Fruit fly (Drosophila melanogaster) whole organism: ENCODE measurements around the gene mus101.

Experiments used
- CG8478 ChIP-seq: fragments of >200 bp; optimal IDR thresholded peaks from 2 replicates; lab custom pipeline; 2018; ENCODE audit warnings: inconsistent platforms
- Dll ChIP-seq: fragments of >200 bp; optimal IDR thresholded peaks from 2 replicates; lab custom pipeline; 2017
- EcR ChIP-seq, 2 experiments: fragments of >200 bp; optimal IDR thresholded peaks; 2 replicates each; lab custom pipeline; 2017; ENCODE audit warnings: missing biosample characterization in 2 of 2, missing genetic modification characterization in 2 of 2, missing genetic modification reagents in 2 of 2
- pan ChIP-seq: fragments of >200 bp; optimal IDR thresholded peaks from 2 replicates; lab custom pipeline; 2017
- psq ChIP-seq: fragments of >200 bp; optimal IDR thresholded peaks from 2 replicates; lab custom pipeline; 2017
- usp ChIP-seq: fragments of >200 bp; optimal IDR thresholded peaks from 2 replicates; lab custom pipeline; 2017; ENCODE audit warnings: missing biosample characterization, missing genetic modification characterization, mixed read lengths

mus101 gene

dm6 chrX:13734866-13735265 is 12.8 kb downstream of the mus101 start:
- TF ChIP-seq CG8478 (lab: Kevin White, UChicago) (no peak), psq (lab: Kevin White, UChicago) (no peak), pan (lab: Kevin White, UChicago) (no peak), EcR (GFP tag; optimal IDR thresholded peaks at IDR 0.05; lab: Kevin White, UChicago) (no peak), Dll (lab: Kevin White, UChicago) (no peak)

DNA sequence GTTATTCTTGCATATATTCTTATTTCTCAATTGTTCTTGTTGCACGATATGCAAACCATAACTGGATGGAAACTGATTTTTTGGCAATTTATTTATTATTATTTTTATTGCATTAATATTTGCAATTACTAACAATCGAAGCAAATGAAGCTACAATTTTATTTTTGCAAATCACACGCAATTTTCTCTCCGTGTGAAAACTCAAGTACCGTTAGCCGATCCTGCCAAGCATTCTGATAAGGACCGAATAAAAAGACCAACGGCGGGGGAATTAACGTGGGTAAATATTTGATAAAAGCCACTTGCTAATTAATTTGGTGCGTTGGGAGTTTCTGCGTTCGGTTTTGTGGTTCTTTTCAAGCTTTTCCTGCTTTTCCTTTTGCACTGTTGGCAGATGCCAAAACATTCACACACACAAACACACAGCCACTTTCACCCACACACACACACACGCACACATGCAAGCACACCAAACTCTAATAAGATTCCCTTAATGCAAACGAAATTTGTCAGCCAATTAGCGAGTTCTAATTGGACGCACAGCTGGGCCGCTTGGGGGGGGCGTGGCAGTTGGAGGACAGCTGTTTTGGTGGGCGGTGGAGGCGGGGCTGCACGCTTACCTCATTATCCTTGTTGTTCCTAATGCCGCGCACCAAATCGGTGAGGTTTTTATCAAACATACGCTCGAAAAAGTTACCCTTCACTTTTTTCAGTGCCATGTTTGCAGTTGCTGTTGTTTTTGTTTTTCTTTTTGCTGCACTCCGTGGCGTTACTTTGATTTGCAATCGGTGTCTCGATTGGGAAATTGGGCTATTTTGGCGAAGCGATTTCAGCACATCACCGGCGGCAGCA is 13.5 kb downstream of the mus101 start:
- no peak for TF ChIP-seq Dll (lab: Kevin White, UChicago)

DNA sequence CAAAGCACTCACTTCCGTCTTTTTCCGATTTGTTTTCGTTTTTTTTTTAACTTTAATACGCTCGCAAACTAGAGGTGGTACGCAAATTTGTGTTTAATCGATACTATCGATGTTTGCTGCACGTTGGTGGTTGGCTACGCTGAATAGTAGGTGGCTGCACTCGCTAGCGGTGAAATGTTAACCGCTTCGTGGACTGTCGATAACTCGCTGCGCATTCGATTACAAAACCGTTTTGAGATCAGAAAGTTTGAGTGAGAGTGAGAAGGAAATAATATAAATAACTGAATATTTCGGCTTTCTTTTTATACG is 14.1 kb downstream of the mus101 start, which contains the start of gene g:
Gene g, minus strand, starts transcription at position 105 of the 309 bp plus-strand sequence.
- no peak for TF ChIP-seq usp (GFP tag; lab: Kevin White, UChicago)
- no peak for TF ChIP-seq psq (lab: Kevin White, UChicago)
- TF ChIP-seq pan (lab: Kevin White, UChicago) = no peak
- no peak for TF ChIP-seq CG8478 (lab: Kevin White, UChicago)
- TF ChIP-seq Dll (lab: Kevin White, UChicago) = no peak
- TF ChIP-seq EcR (GFP tag; optimal IDR thresholded peaks at IDR 0.05; lab: Kevin White, UChicago) = no peak

DNA sequence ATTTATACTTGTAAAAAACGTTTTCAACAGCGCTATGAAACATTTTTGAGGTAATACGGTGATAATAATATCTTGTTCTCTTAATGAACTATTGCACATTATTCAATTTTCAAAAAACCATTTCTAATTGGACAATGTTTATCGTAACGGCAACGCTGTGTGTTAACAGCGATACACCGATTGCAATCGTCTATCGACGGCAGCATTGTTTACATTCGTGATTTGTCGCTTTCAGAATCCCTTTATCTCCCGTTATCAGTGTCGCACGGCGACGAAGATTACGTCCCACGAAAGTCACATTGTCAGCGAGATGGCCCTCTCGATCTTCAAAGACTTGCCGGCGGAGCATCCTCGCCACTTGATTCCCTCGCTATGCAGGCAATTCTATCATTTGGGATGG is 15.9 kb downstream of the mus101 start, which contains the start of gene CG11134:
Gene CG11134, plus strand, starts transcription at position 4 of the 400 bp plus-strand sequence.
- TF ChIP-seq CG8478 (lab: Kevin White, UChicago) (no peak), psq (lab: Kevin White, UChicago) (no peak), pan (lab: Kevin White, UChicago) (no peak), Dll (lab: Kevin White, UChicago) (no peak), EcR (GFP tag; optimal IDR thresholded peaks at IDR 0.05; lab: Kevin White, UChicago) (no peak), usp (GFP tag; lab: Kevin White, UChicago) (no peak)

DNA sequence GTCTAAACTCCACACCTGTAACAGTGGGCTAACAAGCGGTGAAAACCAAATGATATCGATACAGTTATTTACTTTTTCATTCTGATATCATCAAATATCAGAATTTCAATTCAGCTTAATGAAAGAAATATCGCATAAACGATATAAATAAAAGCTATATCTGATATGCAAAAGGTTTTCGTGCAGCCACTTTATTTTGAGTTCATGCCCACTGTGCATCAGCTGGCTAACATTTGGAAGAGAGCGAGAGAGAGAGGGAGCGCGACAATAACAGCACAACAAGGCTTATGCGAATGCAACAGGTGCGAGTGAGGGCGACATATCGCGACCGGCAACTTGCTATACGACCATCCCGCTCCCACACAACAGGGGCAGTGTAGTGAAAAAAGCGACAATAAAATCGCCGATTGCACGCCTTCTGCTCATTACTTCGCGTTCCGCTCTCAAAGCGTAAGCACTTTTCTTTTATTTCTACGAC is 17.4 kb downstream of the mus101 start, which contains the start of gene CG11151:
Gene CG11151, plus strand, starts transcription at position 334 of the 478 bp plus-strand sequence.
- TF ChIP-seq psq (lab: Kevin White, UChicago) (no peak), CG8478 (lab: Kevin White, UChicago) (peak; percentile 92)

dm6 chrX:13740062-13740461 is 18.0 kb downstream of the mus101 start:
- no peak for TF ChIP-seq pan (lab: Kevin White, UChicago)
- TF ChIP-seq usp (GFP tag; lab: Kevin White, UChicago) = no peak
- TF ChIP-seq psq (lab: Kevin White, UChicago) = no peak

DNA sequence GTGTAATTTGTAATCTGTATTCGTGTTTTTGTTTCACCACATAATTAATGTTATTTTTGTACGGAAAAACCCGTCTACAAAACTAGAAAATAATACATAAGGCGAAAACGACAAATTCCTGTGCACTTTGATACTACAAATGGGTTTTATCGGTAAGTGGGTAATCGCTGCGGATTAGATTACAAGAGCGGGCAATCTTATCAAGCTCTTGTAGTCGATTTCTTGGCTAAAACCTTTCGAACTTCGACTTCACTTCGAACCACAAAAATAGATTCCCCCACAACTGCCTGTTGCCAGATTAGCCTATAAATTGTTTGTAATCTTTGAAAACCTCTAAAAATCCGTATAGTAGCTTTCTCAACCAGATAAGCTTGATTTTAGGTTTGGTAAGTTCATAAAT is 18.9 kb downstream of the mus101 start:
- TF ChIP-seq Dll (lab: Kevin White, UChicago) (no peak), psq (lab: Kevin White, UChicago) (no peak)

- TF ChIP-seq pan (lab: Kevin White, UChicago) (no peak), CG8478 (lab: Kevin White, UChicago) (no peak), usp (GFP tag; lab: Kevin White, UChicago) (no peak), Dll (lab: Kevin White, UChicago) (no peak), psq (lab: Kevin White, UChicago) (no peak), EcR (GFP tag; optimal IDR thresholded peaks at IDR 0.05; lab: Kevin White, UChicago) (no peak)
Observed at dm6 chrX:13744599-13745052, 22.6 kb downstream of the mus101 start, which contains the start of gene Grip91. TSS of gene Grip91 (minus strand) at chrX:13744683.

DNA sequence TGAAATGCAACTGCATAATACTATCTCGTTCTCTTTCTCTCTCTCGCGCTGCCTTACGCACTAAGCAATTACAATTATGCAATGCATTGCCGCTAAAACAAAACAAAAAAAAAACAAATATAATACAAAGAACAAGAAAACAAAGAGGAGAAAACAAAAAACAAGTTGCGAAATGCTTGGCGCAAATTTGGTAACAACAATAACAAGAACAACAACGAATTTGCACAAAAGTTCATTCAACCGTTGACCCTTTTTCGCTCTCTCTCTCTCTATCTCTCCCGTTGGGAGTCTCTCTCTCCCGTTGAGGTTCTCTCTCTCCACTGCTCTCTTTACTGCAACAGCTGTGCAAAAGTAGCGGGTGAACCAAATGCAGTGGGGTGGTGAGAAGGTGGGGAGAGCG is 25.0 kb downstream of the mus101 start:
- no peak for TF ChIP-seq usp (GFP tag; lab: Kevin White, UChicago)
- TF ChIP-seq CG8478 (lab: Kevin White, UChicago) = no peak
- TF ChIP-seq psq (lab: Kevin White, UChicago) = no peak
- TF ChIP-seq Dll (lab: Kevin White, UChicago) = no peak
- TF ChIP-seq pan (lab: Kevin White, UChicago) = no peak
- TF ChIP-seq EcR (GFP tag; optimal IDR thresholded peaks at IDR 0.05; lab: Kevin White, UChicago) = peak in 1 of 2 experiments; percentile 80

- TF ChIP-seq CG8478 (lab: Kevin White, UChicago) (no peak), EcR (GFP tag; optimal IDR thresholded peaks at IDR 0.05; lab: Kevin White, UChicago) (peak in 1 of 2 experiments; percentile 69), pan (lab: Kevin White, UChicago) (no peak), psq (lab: Kevin White, UChicago) (no peak)
Observed at dm6 chrX:13747635-13748467, 25.8 kb downstream of the mus101 start.

DNA sequence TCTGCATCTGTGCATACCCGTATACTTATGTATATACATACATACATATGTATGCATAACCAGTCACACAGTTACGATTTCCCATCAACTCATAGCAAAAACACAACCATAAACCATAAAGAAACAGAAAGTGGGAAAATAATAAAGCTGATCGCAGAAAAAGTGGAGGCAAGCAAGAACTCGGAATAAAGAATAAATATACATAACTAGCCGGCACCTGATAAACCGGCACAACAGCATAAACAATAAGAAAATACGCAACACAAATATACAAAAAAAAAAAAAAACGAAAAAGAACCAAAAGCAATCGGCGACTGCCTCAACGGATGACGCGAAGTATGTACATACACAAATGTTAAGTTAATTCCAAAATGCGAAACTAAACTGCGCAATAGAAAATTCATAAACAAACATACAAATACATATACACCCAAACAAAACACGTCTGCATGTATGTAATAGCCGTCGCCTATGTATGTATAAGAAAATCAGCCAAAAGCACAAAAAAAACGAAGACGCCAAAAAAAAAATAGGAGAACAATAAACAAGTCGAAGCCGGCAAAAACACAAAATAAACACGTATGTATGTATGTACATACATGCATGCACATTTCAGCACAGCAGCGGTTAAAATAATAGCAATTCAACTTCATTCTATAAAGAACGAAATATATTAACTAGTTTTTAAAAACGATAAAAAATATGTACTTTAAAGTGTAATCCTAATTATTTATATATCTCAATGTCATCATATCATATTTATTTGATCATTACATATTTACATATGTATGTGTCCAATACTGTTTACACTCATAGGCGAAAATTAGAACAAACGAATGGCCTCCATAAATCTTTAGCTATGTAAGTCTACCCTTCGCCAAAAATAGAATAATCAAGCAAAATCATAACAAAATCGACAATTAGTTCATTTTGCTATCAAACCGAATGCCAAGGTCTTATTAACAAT is 27.1 kb downstream of the mus101 start:
- TF ChIP-seq pan (lab: Kevin White, UChicago) = no peak
- TF ChIP-seq Dll (lab: Kevin White, UChicago) = no peak
- no peak for TF ChIP-seq usp (GFP tag; lab: Kevin White, UChicago)
- TF ChIP-seq psq (lab: Kevin White, UChicago) = no peak
- no peak for TF ChIP-seq CG8478 (lab: Kevin White, UChicago)
- TF ChIP-seq EcR (GFP tag; optimal IDR thresholded peaks at IDR 0.05; lab: Kevin White, UChicago) = no peak
